Worm (Caenorhabditis elegans) whole organism, mixed stage, embryonic: ENCODE data around the gene F35H8.1.

Experiments used
- M03D4.4 ChIP-seq: sonication (generic microtip); optimal IDR thresholded peaks from 2 replicates; lab custom pipeline; 2017; ENCODE audit warnings: mild to moderate bottlenecking, missing genetic modification characterization, missing compliant biosample characterization
- bed-3 ChIP-seq: fragments of 200-800 bp; sonication (Bioruptor generic); optimal IDR thresholded peaks from 3 replicates; lab custom pipeline; 2018; ENCODE audit warnings: mild to moderate bottlenecking, missing genetic modification characterization, moderate library complexity, missing compliant biosample characterization
- blmp-1 ChIP-seq: fragments of 150-350 bp; optimal IDR thresholded peaks from 2 replicates; lab custom pipeline; 2014; ENCODE audit warnings: missing biosample characterization, missing genetic modification characterization
- ceh-43 ChIP-seq: fragments of 200-800 bp; sonication (Bioruptor generic); optimal IDR thresholded peaks from 2 replicates; lab custom pipeline; 2018; ENCODE audit warnings: mild to moderate bottlenecking, missing genetic modification characterization, moderate library complexity, missing compliant biosample characterization
- ceh-83 ChIP-seq: fragments of 200-800 bp; sonication (Bioruptor generic); optimal IDR thresholded peaks from 2 replicates; lab custom pipeline; 2018; ENCODE audit warnings: mild to moderate bottlenecking, missing genetic modification characterization, missing compliant biosample characterization
- ces-1 ChIP-seq: fragments of 150-350 bp; optimal IDR thresholded peaks from 2 replicates; lab custom pipeline; 2014; ENCODE audit warnings: missing biosample characterization, missing genetic modification reagents, missing genetic modification characterization
- cnd-1 ChIP-seq: fragments of 200-800 bp; sonication (Bioruptor generic); optimal IDR thresholded peaks from 2 replicates; lab custom pipeline; 2018; ENCODE audit warnings: mild to moderate bottlenecking, missing genetic modification characterization, missing compliant biosample characterization
- drap-1 ChIP-seq: fragments of 200-800 bp; sonication (Bioruptor generic); optimal IDR thresholded peaks from 3 replicates; lab custom pipeline; 2018; ENCODE audit warnings: mild to moderate bottlenecking, missing genetic modification characterization, missing compliant biosample characterization
- elt-1 ChIP-seq: sonication (generic microtip); optimal IDR thresholded peaks from 2 replicates; lab custom pipeline; 2017; ENCODE audit warnings: missing genetic modification characterization, mild to moderate bottlenecking, missing compliant biosample characterization, antibody characterized with exemption, moderate library complexity, borderline replicate concordance; ENCODE audit not compliant: insufficient read depth
- elt-3 ChIP-seq: fragments of 150-350 bp; optimal IDR thresholded peaks from 2 replicates; lab custom pipeline; 2014; ENCODE audit warnings: missing biosample characterization, missing genetic modification characterization
- flh-1 ChIP-seq: fragments of 200-800 bp; sonication (Bioruptor generic); optimal IDR thresholded peaks from 2 replicates; lab custom pipeline; 2018; ENCODE audit warnings: mild to moderate bottlenecking, missing genetic modification characterization, moderate library complexity, missing compliant biosample characterization
- ham-2 ChIP-seq: fragments of 200-800 bp; sonication (Bioruptor generic); optimal IDR thresholded peaks from 2 replicates; lab custom pipeline; 2018; ENCODE audit warnings: mild to moderate bottlenecking, missing genetic modification characterization, missing compliant biosample characterization
- lin-13 ChIP-seq: fragments of 150-350 bp; optimal IDR thresholded peaks from 2 replicates; lab custom pipeline; 2014; ENCODE audit warnings: missing biosample characterization, missing genetic modification characterization
- lsy-2 ChIP-seq: fragments of 150-350 bp; optimal IDR thresholded peaks from 2 replicates; lab custom pipeline; 2014; ENCODE audit warnings: missing biosample characterization, missing genetic modification characterization
- mep-1 ChIP-seq: fragments of 150-350 bp; optimal IDR thresholded peaks from 2 replicates; lab custom pipeline; 2017; ENCODE audit warnings: missing biosample characterization, missing genetic modification reagents, missing genetic modification characterization, inconsistent platforms
- mls-2 ChIP-seq: sonication (generic microtip); optimal IDR thresholded peaks from 2 replicates; lab custom pipeline; 2016; ENCODE audit warnings: mild to moderate bottlenecking, missing genetic modification characterization, moderate library complexity, missing compliant biosample characterization
- nhr-12 ChIP-seq: fragments of 150-350 bp; optimal IDR thresholded peaks from 2 replicates; lab custom pipeline; 2014; ENCODE audit warnings: missing biosample characterization, missing genetic modification characterization
- nhr-2 ChIP-seq: fragments of 150-350 bp; optimal IDR thresholded peaks from 2 replicates; lab custom pipeline; 2014; ENCODE audit warnings: missing biosample characterization, missing genetic modification characterization
- nhr-237 ChIP-seq: fragments of 150-350 bp; optimal IDR thresholded peaks from 2 replicates; lab custom pipeline; 2014; ENCODE audit warnings: missing biosample characterization, missing genetic modification characterization
- nhr-28 ChIP-seq: fragments of 150-350 bp; optimal IDR thresholded peaks from 2 replicates; lab custom pipeline; 2014; ENCODE audit warnings: missing biosample characterization, missing genetic modification characterization
- pha-4 ChIP-seq: fragments of 150-350 bp; optimal IDR thresholded peaks from 2 replicates; lab custom pipeline; 2018; ENCODE audit warnings: missing biosample characterization, missing genetic modification reagents, missing genetic modification characterization
- snpc-4 ChIP-seq: fragments of 150-350 bp; optimal IDR thresholded peaks from 2 replicates; lab custom pipeline; 2014; ENCODE audit warnings: missing biosample characterization, missing genetic modification characterization
- tbx-8 ChIP-seq: fragments of 200-800 bp; sonication (Bioruptor generic); optimal IDR thresholded peaks from 2 replicates; lab custom pipeline; 2018; ENCODE audit warnings: mild to moderate bottlenecking, missing genetic modification characterization, moderate library complexity, missing compliant biosample characterization
- unc-120 ChIP-seq: sonication (generic microtip); optimal IDR thresholded peaks from 2 replicates; lab custom pipeline; 2017; ENCODE audit warnings: missing genetic modification characterization, missing compliant biosample characterization; ENCODE audit not compliant: poor library complexity, severe bottlenecking
- unc-39 ChIP-seq: fragments of 150-350 bp; optimal IDR thresholded peaks from 2 replicates; lab custom pipeline; 2014; ENCODE audit warnings: missing biosample characterization, missing genetic modification characterization
- zip-8 ChIP-seq: fragments of 150-350 bp; optimal IDR thresholded peaks from 2 replicates; lab custom pipeline; 2014; ENCODE audit warnings: missing biosample characterization, missing genetic modification characterization
- ztf-11 ChIP-seq: fragments of 150-350 bp; optimal IDR thresholded peaks from 2 replicates; lab custom pipeline; 2014; ENCODE audit warnings: missing biosample characterization, missing genetic modification characterization

F35H8.1 gene

ce11 chrII:9560895-9561294 lies 7.8 kb upstream of the F35H8.1 start:
- TF ChIP-seq cnd-1 (no peak), zip-8 (no peak), flh-1 (GFP tag; lab: Kevin White, UChicago) (no peak), nhr-28 (no peak), ceh-83 (no peak)

- TF ChIP-seq ceh-43, result no peak
- TF ChIP-seq elt-3 (tag; lab: Kevin White, UChicago), result no peak
- no peak for TF ChIP-seq lsy-2 (tag; lab: Kevin White, UChicago)
- no peak for TF ChIP-seq ztf-11 (tag; lab: Kevin White, UChicago)
- no peak for TF ChIP-seq nhr-237 (tag; lab: Kevin White, UChicago)
Measured at ce11 chrII:9559929-9560328, 6.8 kb upstream of the F35H8.1 start, which contains the start of gene F35H8.4. Gene F35H8.4, minus strand, starts transcription at chrII:9560029.

- no peak for TF ChIP-seq pha-4 (tag; lab: Kevin White, UChicago)
- no peak for TF ChIP-seq zip-8
- TF ChIP-seq bed-3 (GFP tag; lab: Kevin White, UChicago), result no peak
- no peak for TF ChIP-seq mls-2 (tag; lab: Kevin White, UChicago)
- TF ChIP-seq elt-3 (tag; lab: Kevin White, UChicago), result no peak
- TF ChIP-seq ztf-11 (tag; lab: Kevin White, UChicago), result no peak
- TF ChIP-seq mep-1 (tag; lab: Kevin White, UChicago), result no peak
- no peak for TF ChIP-seq unc-39
Measured at ce11 chrII:9558906-9559305, 5.8 kb upstream of the F35H8.1 start.

ce11 chrII:9557437-9558150 lies 4.5 kb upstream of the F35H8.1 start, which contains the start of gene zfp-2:
Gene zfp-2, plus strand, starts transcription at chrII:9557650.
- TF ChIP-seq lsy-2 (tag; lab: Kevin White, UChicago) (peak; percentile 8), ham-2 (GFP tag; lab: Kevin White, UChicago) (no peak), ces-1 (GFP tag; lab: Kevin White, UChicago) (peak; percentile 82)

- TF ChIP-seq nhr-2 (tag; lab: Kevin White, UChicago) (no peak), nhr-12 (tag; lab: Kevin White, UChicago) (no peak), elt-1 (no peak), mls-2 (tag; lab: Kevin White, UChicago) (no peak), M03D4.4 (no peak), pha-4 (tag; lab: Kevin White, UChicago) (no peak)
Measured at ce11 chrII:9556582-9556981, 3.5 kb upstream of the F35H8.1 start.

ce11 chrII:9554925-9555553 lies 2.0 kb upstream of the F35H8.1 start, which contains the start of gene F35H8.2:
Gene F35H8.2, plus strand, starts transcription at chrII:9555503.
- TF ChIP-seq cnd-1 (no peak), snpc-4 (tag; lab: Kevin White, UChicago) (no peak)

ce11 chrII:9551536-9551935 lies 1.5 kb downstream of the F35H8.1 start, which contains the start of gene F35H8.12:
Gene F35H8.12, plus strand, starts transcription at chrII:9551836.
- no peak for TF ChIP-seq nhr-2 (tag; lab: Kevin White, UChicago)
- TF ChIP-seq zip-8, result no peak
- no peak for TF ChIP-seq ztf-11 (tag; lab: Kevin White, UChicago)
- TF ChIP-seq drap-1 (GFP tag; lab: Kevin White, UChicago), result no peak
- TF ChIP-seq snpc-4 (tag; lab: Kevin White, UChicago), result no peak
- no peak for TF ChIP-seq nhr-28
- no peak for TF ChIP-seq mep-1 (tag; lab: Kevin White, UChicago)
- no peak for TF ChIP-seq unc-120
- no peak for TF ChIP-seq lin-13 (tag; lab: Kevin White, UChicago)
- TF ChIP-seq blmp-1, result no peak
- no peak for TF ChIP-seq tbx-8 (GFP tag; lab: Kevin White, UChicago)
- TF ChIP-seq ces-1 (GFP tag; lab: Kevin White, UChicago), result no peak
- TF ChIP-seq bed-3 (GFP tag; lab: Kevin White, UChicago), result no peak
